Worm (Caenorhabditis elegans) whole organism, L4 larva: ENCODE results near the gene R02D5.24.
A peak's percentile ranks its signal among the peaks of the same experiment; 100 is the strongest.

Experiments
- F44E2.7 ChIP-seq: fragments of 200-800 bp; sonication (Bioruptor generic); IDR thresholded peaks from 2 replicates; pipeline ENCODE4 v2.1.2; 2022; ENCODE audit warnings: missing genetic modification characterization, missing compliant biosample characterization
- R02D3.7 ChIP-seq: fragments of 150-350 bp; sonication (generic microtip); optimal IDR thresholded peaks from 3 replicates; lab custom pipeline; 2014; ENCODE audit warnings: missing biosample characterization, missing genetic modification characterization
- T20F7.1 ChIP-seq: fragments of 200-800 bp; sonication (Bioruptor generic); optimal IDR thresholded peaks from 2 replicates; lab custom pipeline; 2018; ENCODE audit warnings: mild to moderate bottlenecking, missing genetic modification characterization, missing compliant biosample characterization
- aha-1 ChIP-seq: fragments of 150-350 bp; peaks from one replicate; lab custom pipeline; 2014; ENCODE audit warnings: missing biosample characterization, missing genetic modification characterization
- aly-2 ChIP-seq: sonication (generic microtip); optimal IDR thresholded peaks from 2 replicates; lab custom pipeline; 2018; ENCODE audit warnings: missing biosample characterization, missing genetic modification characterization
- ama-1 ChIP-seq: fragments of 150-350 bp; optimal IDR thresholded peaks from 2 replicates; lab custom pipeline; 2014; ENCODE audit warnings: inconsistent platforms, mixed read lengths
- arid-1 ChIP-seq: fragments of 200-800 bp; sonication (Bioruptor generic); conservative IDR thresholded peaks from 2 replicates; pipeline ENCODE4 v1.3.6; 2022; ENCODE audit warnings: missing genetic modification reagents, missing genetic modification characterization, missing compliant biosample characterization
- ceh-62 ChIP-seq: sonication (generic microtip); optimal IDR thresholded peaks from 2 replicates; lab custom pipeline; 2017; ENCODE audit warnings: missing biosample characterization, missing genetic modification characterization
- ceh-82 ChIP-seq: sonication (generic microtip); optimal IDR thresholded peaks from 2 replicates; lab custom pipeline; 2017; ENCODE audit warnings: missing biosample characterization, missing genetic modification characterization
- daf-12 ChIP-seq: fragments of 150-350 bp; optimal IDR thresholded peaks from 2 replicates; lab custom pipeline; 2014; ENCODE audit warnings: missing biosample characterization, missing genetic modification reagents, missing genetic modification characterization
- daf-8 ChIP-seq: fragments of 200-800 bp; sonication (Bioruptor generic); IDR thresholded peaks from 2 replicates; pipeline ENCODE4 v1.3.6; 2022; ENCODE audit warnings: missing genetic modification characterization, missing compliant biosample characterization
- dmd-9 ChIP-seq: fragments of 200-800 bp; sonication (Bioruptor generic); IDR thresholded peaks from 2 replicates; pipeline ENCODE4 v1.3.6; 2022; ENCODE audit warnings: missing genetic modification reagents, missing genetic modification characterization, missing compliant biosample characterization
- dpl-1 ChIP-seq: fragments of 150-350 bp; optimal IDR thresholded peaks from 2 replicates; lab custom pipeline; 2014; ENCODE audit warnings: missing biosample characterization, missing genetic modification reagents, missing genetic modification characterization
- duxl-1 ChIP-seq: sonication (generic microtip); optimal IDR thresholded peaks from 2 replicates; lab custom pipeline; 2016; ENCODE audit warnings: mild to moderate bottlenecking, missing genetic modification characterization, moderate library complexity, missing compliant biosample characterization; ENCODE audit not compliant: poor library complexity
- dve-1 ChIP-seq: sonication (generic microtip); optimal IDR thresholded peaks from 2 replicates; lab custom pipeline; 2017; ENCODE audit warnings: antibody characterized with exemption, mild to moderate bottlenecking, missing genetic modification characterization, missing compliant biosample characterization; ENCODE audit not compliant: insufficient read depth
- fos-1 ChIP-seq: fragments of 150-350 bp; optimal IDR thresholded peaks from 2 replicates; lab custom pipeline; 2014; ENCODE audit warnings: missing biosample characterization, missing genetic modification characterization
- hmg-1.1 ChIP-seq: fragments of 200-800 bp; sonication (Bioruptor generic); IDR thresholded peaks from 2 replicates; pipeline ENCODE4 v1.3.6; 2022; ENCODE audit warnings: missing genetic modification reagents, missing genetic modification characterization, missing compliant biosample characterization
- lim-7 ChIP-seq: fragments of 200-800 bp; sonication (Bioruptor generic); IDR thresholded peaks from 2 replicates; pipeline ENCODE4 v1.3.6; 2022; ENCODE audit warnings: missing genetic modification characterization, missing compliant biosample characterization
- lin-15B ChIP-seq: fragments of 150-350 bp; sonication (generic microtip); optimal IDR thresholded peaks from 3 replicates; lab custom pipeline; 2014; ENCODE audit warnings: missing biosample characterization, missing genetic modification characterization
- lin-29 ChIP-seq: fragments of 200-800 bp; sonication (Bioruptor generic); IDR thresholded peaks from 2 replicates; pipeline ENCODE4 v1.3.6; 2022; ENCODE audit warnings: missing genetic modification reagents, missing genetic modification characterization, missing compliant biosample characterization
- lin-39 ChIP-seq: fragments of 150-350 bp; optimal IDR thresholded peaks from 2 replicates; lab custom pipeline; 2014; ENCODE audit warnings: missing biosample characterization, missing genetic modification reagents, missing genetic modification characterization
- lsy-2 ChIP-seq, 2 experiments: fragments of 150-350 bp in 1 of 2; sonication (generic microtip) in 1 of 2; optimal IDR thresholded peaks; 2 replicates each; lab custom pipeline; 2014 to 2017; ENCODE audit warnings: missing biosample characterization in 2 of 2, missing genetic modification characterization in 2 of 2
- madf-5 ChIP-seq, 2 experiments: fragments of 200-800 bp; sonication (Bioruptor generic); IDR thresholded peaks; 2 replicates each; pipeline ENCODE4 v1.3.6; 2022; ENCODE audit warnings: missing compliant biosample characterization in 2 of 2, missing genetic modification characterization in 2 of 2
- mxl-3 ChIP-seq: fragments of 200-800 bp; sonication (Bioruptor generic); optimal IDR thresholded peaks from 2 replicates; lab custom pipeline; 2018; ENCODE audit warnings: mild to moderate bottlenecking, missing genetic modification characterization, missing compliant biosample characterization
- nhr-10 ChIP-seq: fragments of 150-350 bp; optimal IDR thresholded peaks from 2 replicates; lab custom pipeline; 2014; ENCODE audit warnings: missing biosample characterization, missing genetic modification characterization
- nhr-11 ChIP-seq: fragments of 150-350 bp; optimal IDR thresholded peaks from 2 replicates; lab custom pipeline; 2014; ENCODE audit warnings: missing biosample characterization, missing genetic modification characterization
- nhr-25 ChIP-seq: sonication (generic microtip); optimal IDR thresholded peaks from 2 replicates; lab custom pipeline; 2017; ENCODE audit warnings: missing genetic modification characterization, mild to moderate bottlenecking, missing compliant biosample characterization, antibody characterized with exemption, moderate library complexity, borderline replicate concordance; ENCODE audit not compliant: insufficient read depth
- nhr-41 ChIP-seq: fragments of 200-800 bp; sonication (Bioruptor generic); IDR thresholded peaks from 2 replicates; pipeline ENCODE4 v1.3.6; 2022; ENCODE audit warnings: missing genetic modification reagents, missing genetic modification characterization, missing compliant biosample characterization
- nhr-48 ChIP-seq: sonication (generic microtip); optimal IDR thresholded peaks from 2 replicates; lab custom pipeline; 2016; ENCODE audit warnings: mild to moderate bottlenecking, missing genetic modification characterization, missing compliant biosample characterization
- nhr-6 ChIP-seq: fragments of 150-350 bp; optimal IDR thresholded peaks from 2 replicates; lab custom pipeline; 2014; ENCODE audit warnings: missing biosample characterization, missing genetic modification characterization
- php-3 ChIP-seq: fragments of 200-800 bp; sonication (Bioruptor generic); IDR thresholded peaks from 2 replicates; pipeline ENCODE4 v1.3.6; 2022; ENCODE audit warnings: missing genetic modification reagents, missing genetic modification characterization, missing compliant biosample characterization
- rbr-2 ChIP-seq: sonication (generic microtip); optimal IDR thresholded peaks from 2 replicates; lab custom pipeline; 2016; ENCODE audit warnings: missing genotype, missing genetic modification characterization, missing compliant biosample characterization
- spr-1 ChIP-seq: sonication (generic microtip); optimal IDR thresholded peaks from 2 replicates; lab custom pipeline; 2016; ENCODE audit warnings: mild to moderate bottlenecking, missing genetic modification characterization, missing compliant biosample characterization
- spr-3 ChIP-seq: fragments of 200-800 bp; sonication (Bioruptor generic); optimal IDR thresholded peaks from 2 replicates; lab custom pipeline; 2018; ENCODE audit warnings: mild to moderate bottlenecking, missing genetic modification characterization, missing compliant biosample characterization
- unc-39 ChIP-seq: sonication (generic microtip); optimal IDR thresholded peaks from 2 replicates; lab custom pipeline; 2017; ENCODE audit warnings: missing biosample characterization, missing genetic modification characterization
- unc-62 ChIP-seq, 3 experiments: fragments of 150-350 bp in 1 of 3; sonication (generic microtip); optimal IDR thresholded peaks in 2 of 3; peaks in 1 of 3; 1 replicate in 1 of 3; 2 replicates in 2 of 3; lab custom pipeline; 2014 to 2017; ENCODE audit warnings: missing biosample characterization in 3 of 3, missing genetic modification characterization in 3 of 3, missing genetic modification reagents in 3 of 3, missing genotype in 1 of 3
- zag-1 ChIP-seq: fragments of 150-350 bp; optimal IDR thresholded peaks from 2 replicates; lab custom pipeline; 2014; ENCODE audit warnings: missing biosample characterization, missing genetic modification characterization
- zip-2 ChIP-seq: fragments of 150-350 bp; optimal IDR thresholded peaks from 2 replicates; lab custom pipeline; 2014; ENCODE audit warnings: missing biosample characterization, missing genetic modification characterization
- ztf-11 ChIP-seq: fragments of 150-350 bp; optimal IDR thresholded peaks from 2 replicates; lab custom pipeline; 2014; ENCODE audit warnings: missing biosample characterization, missing genetic modification characterization

Gene R02D5.24

DNA sequence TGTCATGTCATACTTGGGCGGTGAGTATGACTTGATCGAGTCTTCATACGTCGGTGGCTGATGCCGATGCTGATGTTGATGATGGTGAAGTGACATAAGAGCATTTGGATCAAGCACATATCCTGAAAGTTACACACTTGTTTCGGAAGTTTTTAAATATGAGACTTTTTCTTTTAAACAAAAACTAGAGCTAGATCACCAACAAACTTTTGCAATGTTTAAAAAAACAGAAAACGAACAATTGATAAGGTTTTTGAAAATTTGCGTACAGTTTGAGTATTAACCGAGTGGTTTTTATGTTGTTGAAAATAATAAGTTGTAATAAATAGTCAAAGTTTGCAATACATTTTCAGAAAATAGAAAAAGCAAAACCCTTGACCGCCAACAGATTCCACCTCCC lies 16.6 kb upstream of the R02D5.24 start, which contains the start of gene R02D5.4:
Gene R02D5.4, minus strand, starts transcription at position 101 of the 400 bp plus-strand sequence.
- no peak for TF ChIP-seq madf-5 (GFP tag; IDR thresholded peaks at IDR 0.05; lab: Robert Waterston, UW)
- TF ChIP-seq ceh-82 (tag; lab: Kevin White, UChicago) = no peak
- TF ChIP-seq php-3 = no peak
- TF ChIP-seq nhr-6 (tag; lab: Kevin White, UChicago) = no peak
- no peak for TF ChIP-seq F44E2.7 (GFP tag; lab: Robert Waterston, UW)
- no peak for TF ChIP-seq daf-12 (tag; lab: Kevin White, UChicago)
- no peak for TF ChIP-seq nhr-41 (GFP tag; lab: Robert Waterston, UW)
- no peak for TF ChIP-seq duxl-1 (tag; lab: Kevin White, UChicago)
- no peak for TF ChIP-seq hmg-1.1 (GFP tag; lab: Robert Waterston, UW)
- TF ChIP-seq rbr-2 (tag; lab: Kevin White, UChicago) = no peak
- TF ChIP-seq ceh-62 = no peak
- TF ChIP-seq lim-7 (GFP tag; lab: Robert Waterston, UW) = no peak
- TF ChIP-seq, all 104 proteins: peak for 0

- TF ChIP-seq daf-12 (tag; lab: Kevin White, UChicago) (no peak), aly-2 (tag; lab: Kevin White, UChicago) (no peak), ceh-82 (tag; lab: Kevin White, UChicago) (no peak), unc-39 (tag; lab: Kevin White, UChicago) (no peak), lsy-2 (tag; optimal IDR thresholded peaks at IDR 0.05; lab: Kevin White, UChicago) (no peak), spr-1 (tag; lab: Kevin White, UChicago) (no peak), zag-1 (tag; lab: Kevin White, UChicago) (no peak), ama-1 (lab: Kevin White, UChicago) (no peak), nhr-25 (no peak), fos-1 (tag; lab: Kevin White, UChicago) (no peak), spr-3 (GFP tag; lab: Kevin White, UChicago) (no peak), nhr-11 (no peak), mxl-3 (GFP tag; lab: Kevin White, UChicago) (no peak), dmd-9 (GFP tag; lab: Robert Waterston, UW) (no peak), lin-29 (GFP tag; lab: Robert Waterston, UW) (no peak), nhr-10 (tag; lab: Kevin White, UChicago) (no peak)
These were observed 10.0 kb upstream of the R02D5.24 start for ce11 chrV:14491097-14491496.

DNA sequence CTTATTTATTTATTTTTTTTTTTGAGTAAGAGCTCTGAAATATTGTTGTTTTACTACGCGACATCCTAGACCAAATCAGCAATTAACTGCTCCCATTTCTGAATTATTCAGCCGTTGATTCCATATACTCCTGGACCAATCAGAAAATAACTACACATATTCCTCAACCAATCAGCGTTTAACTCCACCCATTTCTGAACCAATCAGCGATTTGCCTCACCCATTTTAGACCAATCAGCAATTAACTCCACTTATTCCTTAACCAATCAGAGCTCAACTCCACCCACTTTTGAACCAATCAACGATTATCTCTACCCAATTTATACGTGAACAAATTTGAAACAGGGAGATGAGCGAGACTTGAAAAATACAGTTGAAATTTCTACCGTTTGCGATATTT lies 7.5 kb upstream of the R02D5.24 start:
- TF ChIP-seq lin-15B (tag; lab: Kevin White, UChicago) (no peak), zip-2 (tag; lab: Kevin White, UChicago) (no peak), unc-62 (GFP tag; optimal IDR thresholded peaks at IDR 0.05 in 1 of 2; lab: Kevin White, UChicago) (peak in 1 of 2 experiments; percentile 40), unc-62 (tag; optimal IDR thresholded peaks at IDR 0.05; lab: Kevin White, UChicago) (no peak), R02D3.7 (tag; lab: Kevin White, UChicago) (no peak), nhr-10 (tag; lab: Kevin White, UChicago) (no peak), aha-1 (peak; percentile 11), ztf-11 (tag; lab: Kevin White, UChicago) (no peak), lin-39 (tag; lab: Kevin White, UChicago) (no peak), F44E2.7 (GFP tag; lab: Robert Waterston, UW) (no peak), daf-12 (tag; lab: Kevin White, UChicago) (no peak), dpl-1 (GFP tag; lab: Kevin White, UChicago) (no peak)
- TF ChIP-seq, all 104 proteins: peak for 2

DNA sequence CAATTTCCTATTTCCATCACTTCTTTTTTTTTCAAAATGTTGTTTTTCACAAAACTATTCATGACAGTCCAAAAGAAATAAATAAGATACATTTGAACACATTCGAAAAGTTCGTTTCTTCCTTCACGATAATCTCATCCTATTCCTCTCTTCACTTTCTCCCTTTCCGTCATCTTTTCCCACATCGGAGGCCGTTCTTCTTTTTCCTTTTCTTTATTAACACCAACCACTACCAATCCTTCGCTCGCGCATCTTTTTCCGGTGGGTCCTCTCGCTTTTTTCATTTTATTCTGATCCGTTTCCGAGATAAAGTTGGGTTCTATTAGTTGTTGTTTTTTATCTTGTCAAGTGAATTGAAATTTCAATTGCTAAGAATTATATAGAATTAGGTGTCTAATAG lies 5.6 kb upstream of the R02D5.24 start:
- no peak for TF ChIP-seq arid-1
- no peak for TF ChIP-seq duxl-1 (tag; lab: Kevin White, UChicago)
- TF ChIP-seq daf-8 (GFP tag; lab: Robert Waterston, UW) = no peak
- TF ChIP-seq T20F7.1 (GFP tag; lab: Kevin White, UChicago) = no peak
- TF ChIP-seq nhr-10 (tag; lab: Kevin White, UChicago) = no peak
- TF ChIP-seq nhr-48 (tag; lab: Kevin White, UChicago) = no peak
- TF ChIP-seq dve-1 (tag; lab: Kevin White, UChicago) = no peak
- TF ChIP-seq, all 104 proteins: peak for 0
